Fruit fly (Drosophila melanogaster) whole organism, pupa: ENCODE results near the gene CG33124.

Experiments
- CG10348 ChIP-seq: fragments of 200-800 bp; sonication (Bioruptor generic); IDR thresholded peaks from 2 replicates; pipeline ENCODE4 v1.3.6; 2022; ENCODE audit warnings: missing biosample characterization, missing genetic modification characterization
- CG17806 ChIP-seq: fragments of 200-800 bp; sonication (Bioruptor generic); optimal IDR thresholded peaks from 2 replicates; lab custom pipeline; 2018; ENCODE audit warnings: missing biosample characterization, mild to moderate bottlenecking, missing genetic modification characterization, moderate library complexity
- CG9948 ChIP-seq: fragments of 200-800 bp; sonication (Bioruptor generic); optimal IDR thresholded peaks from 2 replicates; lab custom pipeline; 2018; ENCODE audit warnings: missing biosample characterization, mild to moderate bottlenecking, missing genetic modification characterization, moderate library complexity
- EcR ChIP-seq: fragments of 200-800 bp; sonication (Bioruptor generic); optimal IDR thresholded peaks from 3 replicates; lab custom pipeline; 2019; ENCODE audit warnings: missing biosample characterization, missing genetic modification characterization, mild to moderate bottlenecking, moderate library complexity, missing genetic modification reagents
- Pif1B ChIP-seq: fragments of 200-800 bp; sonication (Bioruptor generic); optimal IDR thresholded peaks from 3 replicates; lab custom pipeline; 2016; ENCODE audit warnings: missing biosample characterization, missing genetic modification characterization

dm6 chr2L:2190684-2191083, 18.2 kb downstream of the CG33124 start:
- TF ChIP-seq Pif1B = no peak
- no peak for TF ChIP-seq EcR (GFP tag; lab: Kevin White, UChicago)
- TF ChIP-seq CG17806 (tag; lab: Kevin White, UChicago) = no peak
- TF ChIP-seq CG9948 (tag; lab: Kevin White, UChicago) = no peak
- no peak for TF ChIP-seq CG10348
